Worm (Caenorhabditis elegans): ENCODE results near the gene nspb-7.

ce11 chrII:14616927-14617326 lies 38.8 kb downstream of the nspb-7 start:
- TF ChIP-seq daf-19 (GFP tag; conservative IDR thresholded peaks at IDR 0.05) (peak; percentile 76; the same call in 1 of the 2 replicates), lin-15B (tag; optimal IDR thresholded peaks at IDR 0.05) (no peak)
